Worm (Caenorhabditis elegans): Measurements from ENCODE around the gene fbxb-118.
"Not testable (repeated sequence)": the region's sequence is repeated elsewhere in the genome, so short reads cannot be mapped to it uniquely, and the experiment has no call there.

ce11 chrII:4051196-4051595 is 12.7 kb downstream of the fbxb-118 start:
- TF ChIP-seq nhr-179 (tag; optimal IDR thresholded peaks at IDR 0.05); attf-6 (GFP tag; IDR thresholded peaks at IDR 0.05); snpc-4 (GFP tag; optimal IDR thresholded peaks at IDR 0.05); snpc-4 (tag; optimal IDR thresholded peaks at IDR 0.05); Y67H2A.10 (GFP tag; conservative IDR thresholded peaks at IDR 0.05); hmg-20 (GFP tag; IDR thresholded peaks at IDR 0.05); aptf-3 (GFP tag; IDR thresholded peaks at IDR 0.05); mel-28 (tag; optimal IDR thresholded peaks at IDR 0.05; ENCODE audit: borderline replicate concordance); dpl-1 (GFP tag; optimal IDR thresholded peaks at IDR 0.05); lsl-1 (GFP tag; optimal IDR thresholded peaks at IDR 0.05); snpc-1.3 (tag; optimal IDR thresholded peaks at IDR 0.05; ENCODE audit: insufficient read depth): not testable (repeated sequence)

Measured in whole organism, young adult.